Worm (Caenorhabditis elegans) whole organism, L2 larva: ENCODE data around the gene mrps-12.

ENCODE experiments used
- aly-2 ChIP-seq: fragments of 150-350 bp; optimal IDR thresholded peaks from 2 replicates; lab custom pipeline; 2014; ENCODE audit warnings: missing biosample characterization, missing genetic modification characterization
- fos-1 ChIP-seq: fragments of 150-350 bp; optimal IDR thresholded peaks from 2 replicates; lab custom pipeline; 2014; ENCODE audit warnings: missing biosample characterization, missing genetic modification characterization
- lin-11 ChIP-seq: fragments of 150-350 bp; sonication (generic microtip); optimal IDR thresholded peaks from 2 replicates; lab custom pipeline; 2014; ENCODE audit warnings: missing biosample characterization, missing genetic modification characterization, inconsistent platforms, mixed read lengths
- nhr-11 ChIP-seq: fragments of 150-350 bp; optimal IDR thresholded peaks from 2 replicates; lab custom pipeline; 2014; ENCODE audit warnings: missing biosample characterization, missing genetic modification characterization
- nhr-77 ChIP-seq: fragments of 150-350 bp; optimal IDR thresholded peaks from 2 replicates; lab custom pipeline; 2014; ENCODE audit warnings: missing biosample characterization, missing genetic modification characterization
- unc-62 ChIP-seq: fragments of 150-350 bp; optimal IDR thresholded peaks from 2 replicates; lab custom pipeline; 2014; ENCODE audit warnings: missing biosample characterization, missing genetic modification reagents, missing genetic modification characterization

- TF ChIP-seq nhr-11 (tag; lab: Kevin White, UChicago) (no peak), lin-11 (tag; lab: Kevin White, UChicago) (no peak), unc-62 (GFP tag; lab: Kevin White, UChicago) (no peak), aly-2 (no peak), fos-1 (tag; lab: Kevin White, UChicago) (peak; percentile 15), nhr-77 (tag; lab: Kevin White, UChicago) (no peak)
These were observed 44.1 kb upstream of the mrps-12 start for ce11 chrV:20793761-20794160.
